Fruit fly (Drosophila melanogaster) whole organism, embryonic: ENCODE data around the gene CG3165.

ENCODE experiments used
- Adf1 ChIP-seq: fragments of 200-800 bp; sonication (Bioruptor generic); IDR thresholded peaks from 2 replicates; pipeline ENCODE4 v1.3.6; 2022; ENCODE audit warnings: missing biosample characterization, missing genetic modification characterization
- Blimp-1 ChIP-seq: fragments of 200-800 bp; sonication (Bioruptor generic); optimal IDR thresholded peaks from 3 replicates; lab custom pipeline; 2018; ENCODE audit warnings: missing biosample characterization, missing genetic modification characterization, mild to moderate bottlenecking, moderate library complexity, missing genetic modification reagents
- CG11504 ChIP-seq: fragments of 200-800 bp; sonication (Bioruptor generic); optimal IDR thresholded peaks from 3 replicates; lab custom pipeline; 2019; ENCODE audit warnings: missing biosample characterization, mild to moderate bottlenecking, missing genetic modification characterization, moderate library complexity
- CG13123 ChIP-seq: fragments of 200-800 bp; sonication (Bioruptor generic); optimal IDR thresholded peaks from 2 replicates; lab custom pipeline; 2016; ENCODE audit warnings: missing biosample characterization, missing genetic modification characterization
- CG13775 ChIP-seq: fragments of 200-800 bp; sonication (Bioruptor generic); optimal IDR thresholded peaks from 3 replicates; lab custom pipeline; 2017; ENCODE audit warnings: missing biosample characterization, mild to moderate bottlenecking, missing genetic modification characterization
- CG15073 ChIP-seq: fragments of 200-800 bp; sonication (Bioruptor generic); optimal IDR thresholded peaks from 2 replicates; lab custom pipeline; 2016; ENCODE audit warnings: missing biosample characterization, missing genetic modification characterization
- CG17361 ChIP-seq: fragments of 200-800 bp; sonication (Bioruptor generic); IDR thresholded peaks from 3 replicates; pipeline ENCODE4 v1.3.6; 2022; ENCODE audit warnings: missing biosample characterization, missing genetic modification characterization
- CG17802 ChIP-seq: fragments of 200-800 bp; sonication (Bioruptor generic); optimal IDR thresholded peaks from 2 replicates; lab custom pipeline; 2018; ENCODE audit warnings: missing biosample characterization, mild to moderate bottlenecking, missing genetic modification characterization, moderate library complexity
- CG17829 ChIP-seq: fragments of 200-800 bp; optimal IDR thresholded peaks from 2 replicates; lab custom pipeline; 2019; ENCODE audit warnings: missing biosample characterization, mild to moderate bottlenecking, missing genetic modification characterization, moderate library complexity
- CG1792 ChIP-seq: fragments of 200-800 bp; sonication (Bioruptor generic); optimal IDR thresholded peaks from 2 replicates; lab custom pipeline; 2016; ENCODE audit warnings: missing biosample characterization, missing genetic modification characterization
- CG31224 ChIP-seq: fragments of 200-800 bp; sonication (Bioruptor generic); IDR thresholded peaks from 2 replicates; pipeline ENCODE4 v1.3.6; 2022; ENCODE audit warnings: missing biosample characterization, missing genetic modification characterization
- CG34376 ChIP-seq: fragments of 200-800 bp; sonication (Bioruptor generic); optimal IDR thresholded peaks from 2 replicates; lab custom pipeline; 2018; ENCODE audit warnings: missing biosample characterization, mild to moderate bottlenecking, missing genetic modification characterization
- CG5245 ChIP-seq: fragments of 200-800 bp; sonication (Bioruptor generic); optimal IDR thresholded peaks from 3 replicates; lab custom pipeline; 2016; ENCODE audit warnings: missing biosample characterization, missing genetic modification characterization
- CG6813 ChIP-seq: fragments of 200-800 bp; sonication (Bioruptor generic); optimal IDR thresholded peaks from 2 replicates; lab custom pipeline; 2017; ENCODE audit warnings: missing biosample characterization, missing genetic modification characterization, mild to moderate bottlenecking, moderate library complexity, missing genetic modification reagents
- CG7357 ChIP-seq: fragments of 200-800 bp; sonication (Bioruptor generic); IDR thresholded peaks from 3 replicates; pipeline ENCODE4 v1.3.6; 2022; ENCODE audit warnings: missing biosample characterization, missing genetic modification characterization
- CG7963 ChIP-seq: fragments of 200-800 bp; sonication (Bioruptor generic); IDR thresholded peaks from 3 replicates; pipeline ENCODE4 v1.3.6; 2022; ENCODE audit warnings: missing biosample characterization, missing genetic modification characterization; ENCODE audit not compliant: partially characterized antibody
- CG9609 ChIP-seq: fragments of 200-800 bp; sonication (Bioruptor generic); optimal IDR thresholded peaks from 3 replicates; lab custom pipeline; 2016; ENCODE audit warnings: missing biosample characterization, missing genetic modification characterization
- Dbx ChIP-seq: fragments of 200-800 bp; sonication (Bioruptor generic); IDR thresholded peaks from 3 replicates; pipeline ENCODE4 v1.3.6; 2022; ENCODE audit warnings: missing biosample characterization, missing genetic modification characterization
- Dip2 ChIP-seq: fragments of 200-800 bp; sonication (Bioruptor generic); IDR thresholded peaks from 2 replicates; pipeline ENCODE4 v1.3.6; 2022; ENCODE audit warnings: missing biosample characterization, missing genetic modification characterization
- Gug ChIP-seq: fragments of 200-800 bp; sonication (Bioruptor generic); IDR thresholded peaks from 4 replicates; pipeline ENCODE4 v1.3.6; 2022; ENCODE audit warnings: missing biosample characterization, missing genetic modification characterization
- Hsf ChIP-seq: fragments of 200-800 bp; sonication (Bioruptor generic); optimal IDR thresholded peaks from 3 replicates; lab custom pipeline; 2016; ENCODE audit warnings: missing biosample characterization, missing genetic modification characterization
- Lim3 ChIP-seq: fragments of 200-800 bp; sonication (Bioruptor generic); IDR thresholded peaks from 2 replicates; pipeline ENCODE4 v1.3.6; 2022; ENCODE audit warnings: missing biosample characterization, missing genetic modification characterization
- Med ChIP-seq: fragments of 200-800 bp; sonication (Bioruptor generic); peaks from one replicate; lab custom pipeline; 2016; ENCODE audit warnings: missing biosample characterization, missing genetic modification characterization, mild to moderate bottlenecking, inconsistent platforms, moderate library complexity
- NC2β ChIP-seq: fragments of 200-800 bp; sonication (Bioruptor generic); optimal IDR thresholded peaks from 2 replicates; lab custom pipeline; 2016; ENCODE audit warnings: missing biosample characterization, missing genetic modification characterization
- Nf-YC ChIP-seq: fragments of 200-800 bp; optimal IDR thresholded peaks from 3 replicates; lab custom pipeline; 2019; ENCODE audit warnings: missing biosample characterization, mild to moderate bottlenecking, missing genetic modification characterization, moderate library complexity
- Opbp ChIP-seq: fragments of 200-800 bp; sonication (Bioruptor generic); IDR thresholded peaks from 3 replicates; pipeline ENCODE4 v1.3.6; 2022; ENCODE audit warnings: missing biosample characterization, missing genetic modification characterization; ENCODE audit not compliant: partially characterized antibody
- Optix ChIP-seq: fragments of 200-800 bp; sonication (Bioruptor generic); IDR thresholded peaks from 3 replicates; pipeline ENCODE4 v1.3.6; 2022; ENCODE audit warnings: missing biosample characterization, missing genetic modification characterization
- PHDP ChIP-seq: fragments of 200-800 bp; sonication (Bioruptor generic); optimal IDR thresholded peaks from 3 replicates; lab custom pipeline; 2018; ENCODE audit warnings: missing biosample characterization, mild to moderate bottlenecking, missing genetic modification characterization, moderate library complexity
- Poxn ChIP-seq: fragments of 200-800 bp; sonication (Bioruptor generic); IDR thresholded peaks from 2 replicates; pipeline ENCODE4 v1.3.6; 2022; ENCODE audit warnings: missing biosample characterization, missing genetic modification characterization
- Taf1 ChIP-seq: fragments of 200-800 bp; sonication (Bioruptor generic); IDR thresholded peaks from 2 replicates; pipeline ENCODE4 v1.3.6; 2022; ENCODE audit warnings: missing biosample characterization, missing genetic modification characterization
- al ChIP-seq: fragments of 200-800 bp; sonication (Bioruptor generic); IDR thresholded peaks from 2 replicates; pipeline ENCODE4 v1.3.6; 2022; ENCODE audit warnings: missing biosample characterization, missing genetic modification characterization
- az2 ChIP-seq: fragments of 200-800 bp; sonication (Bioruptor generic); optimal IDR thresholded peaks from 3 replicates; lab custom pipeline; 2016; ENCODE audit warnings: missing biosample characterization, missing genetic modification characterization
- br ChIP-seq: fragments of >200 bp; optimal IDR thresholded peaks from 2 replicates; lab custom pipeline; 2017
- bsh ChIP-seq, 2 experiments: fragments of 200-800 bp; sonication (Bioruptor generic); optimal IDR thresholded peaks; 2 replicates each; lab custom pipeline; 2017 to 2018; ENCODE audit warnings: mild to moderate bottlenecking in 2 of 2, missing biosample characterization in 2 of 2, missing genetic modification characterization in 2 of 2, moderate library complexity in 1 of 2
- cas ChIP-seq: fragments of 200-800 bp; sonication (Bioruptor generic); IDR thresholded peaks from 2 replicates; pipeline ENCODE4 v1.3.6; 2022; ENCODE audit warnings: missing biosample characterization, missing genetic modification characterization
- chinmo ChIP-seq: fragments of 200-800 bp; sonication (Bioruptor generic); IDR thresholded peaks from 4 replicates; pipeline ENCODE4 v1.3.6; 2022; ENCODE audit warnings: missing biosample characterization, missing genetic modification characterization; ENCODE audit not compliant: partially characterized antibody
- dimm ChIP-seq: fragments of 200-800 bp; sonication (Bioruptor generic); IDR thresholded peaks from 2 replicates; pipeline ENCODE4 v1.3.6; 2022; ENCODE audit warnings: missing biosample characterization, missing genetic modification characterization
- emc ChIP-seq: fragments of 200-800 bp; sonication (Bioruptor generic); optimal IDR thresholded peaks from 2 replicates; lab custom pipeline; 2016; ENCODE audit warnings: missing biosample characterization, missing genetic modification characterization
- ems ChIP-seq: fragments of 200-800 bp; sonication (Bioruptor generic); optimal IDR thresholded peaks from 3 replicates; lab custom pipeline; 2016; ENCODE audit warnings: missing biosample characterization, missing genetic modification characterization
- ewg ChIP-seq: fragments of 200-800 bp; sonication (Bioruptor generic); optimal IDR thresholded peaks from 3 replicates; lab custom pipeline; 2017; ENCODE audit warnings: mild to moderate bottlenecking, missing biosample characterization, missing genetic modification reagents, missing genetic modification characterization
- hb ChIP-seq: fragments of 200-800 bp; sonication (Bioruptor generic); IDR thresholded peaks from 3 replicates; pipeline ENCODE4 v1.3.6; 2022; ENCODE audit warnings: missing biosample characterization, missing genetic modification characterization; ENCODE audit not compliant: partially characterized antibody
- hbn ChIP-seq: fragments of 200-800 bp; sonication (Bioruptor generic); IDR thresholded peaks from 2 replicates; pipeline ENCODE4 v1.3.6; 2022; ENCODE audit warnings: missing biosample characterization, missing genetic modification characterization; ENCODE audit not compliant: partially characterized antibody
- inv ChIP-seq: fragments of 200-800 bp; sonication (Bioruptor generic); IDR thresholded peaks from 2 replicates; pipeline ENCODE4 v1.3.6; 2022; ENCODE audit warnings: missing biosample characterization, missing genetic modification characterization; ENCODE audit not compliant: partially characterized antibody
- lbe ChIP-seq: fragments of 200-800 bp; sonication (Bioruptor generic); optimal IDR thresholded peaks from 2 replicates; lab custom pipeline; 2016; ENCODE audit warnings: missing biosample characterization, mild to moderate bottlenecking, missing genetic modification characterization
- lmd ChIP-seq: fragments of 200-800 bp; sonication (Bioruptor generic); IDR thresholded peaks from 2 replicates; pipeline ENCODE4 v1.3.6; 2022; ENCODE audit warnings: missing biosample characterization, missing genetic modification characterization
- onecut ChIP-seq: fragments of 200-800 bp; sonication (Bioruptor generic); IDR thresholded peaks from 2 replicates; pipeline ENCODE4 v1.3.6; 2022; ENCODE audit warnings: missing biosample characterization, missing genetic modification characterization
- salm ChIP-seq: fragments of 200-800 bp; sonication (Bioruptor generic); optimal IDR thresholded peaks from 2 replicates; lab custom pipeline; 2018; ENCODE audit warnings: missing biosample characterization, mild to moderate bottlenecking, missing genetic modification characterization
- sens ChIP-seq: fragments of 200-800 bp; sonication (Bioruptor generic); peaks from one replicate; lab custom pipeline; 2016; ENCODE audit warnings: missing biosample characterization, missing genetic modification characterization
- seq ChIP-seq: fragments of 200-800 bp; sonication (Bioruptor generic); IDR thresholded peaks from 2 replicates; pipeline ENCODE4 v1.3.6; 2022; ENCODE audit warnings: missing biosample characterization, missing genetic modification characterization
- vvl ChIP-seq: fragments of 200-800 bp; sonication (Bioruptor generic); IDR thresholded peaks from 2 replicates; pipeline ENCODE4 v1.3.6; 2022; ENCODE audit warnings: missing biosample characterization, missing genetic modification characterization
- zfh1 ChIP-seq: fragments of 200-800 bp; sonication (Bioruptor generic); IDR thresholded peaks from 3 replicates; pipeline ENCODE4 v1.3.6; 2022; ENCODE audit warnings: missing biosample characterization, missing genetic modification characterization

Gene CG3165

dm6 chr2L:2957547-2958174 is 19.3 kb upstream of the CG3165 start:
- TF ChIP-seq inv (GFP tag; lab: Robert Waterston, UW) (no peak), Lim3 (GFP tag; lab: Robert Waterston, UW) (no peak), Hsf (GFP tag; lab: Kevin White, UChicago) (peak; percentile 41), CG31224 (no peak), CG7963 (GFP tag; lab: Robert Waterston, UW) (no peak), salm (tag; lab: Kevin White, UChicago) (no peak), sens (GFP tag; lab: Kevin White, UChicago) (peak; percentile 95), CG15073 (GFP tag; lab: Kevin White, UChicago) (no peak), Dip2 (GFP tag; lab: Robert Waterston, UW) (no peak), chinmo (no peak), al (GFP tag; lab: Robert Waterston, UW) (0 out of 2 replicates have a peak, but pooled peaks have one; percentile 7), NC2β (GFP tag; lab: Kevin White, UChicago) (no peak), ewg (GFP tag; lab: Kevin White, UChicago) (peak; percentile 54), br (lab: Kevin White, UChicago) (no peak), hb (no peak), Taf1 (no peak), hbn (GFP tag; lab: Robert Waterston, UW) (no peak), onecut (GFP tag; lab: Robert Waterston, UW) (peak; percentile 48), CG11504 (tag; lab: Kevin White, UChicago) (peak; percentile 78), CG17361 (GFP tag; lab: Robert Waterston, UW) (peak; percentile 79), CG17802 (tag; lab: Kevin White, UChicago) (no peak), CG13123 (GFP tag; lab: Kevin White, UChicago) (no peak), cas (no peak), CG1792 (GFP tag; lab: Kevin White, UChicago) (no peak), vvl (GFP tag; lab: Robert Waterston, UW) (peak; percentile 51; the same call in 1 of the 2 replicates), lmd (GFP tag; lab: Robert Waterston, UW) (peak; percentile 56), lbe (GFP tag; lab: Kevin White, UChicago) (peak; percentile 62), Nf-YC (tag; lab: Kevin White, UChicago) (no peak), dimm (GFP tag; lab: Robert Waterston, UW) (no peak), zfh1 (GFP tag; lab: Robert Waterston, UW) (peak; percentile 29; the same call in 1 of the 3 replicates), CG6813 (GFP tag; lab: Kevin White, UChicago) (no peak), CG13775 (GFP tag; lab: Kevin White, UChicago) (no peak), bsh (GFP tag; optimal IDR thresholded peaks at IDR 0.05; lab: Kevin White, UChicago) (peak; percentile 64 to 76), Adf1 (GFP tag; lab: Robert Waterston, UW) (peak; percentile 47; the same call in 1 of the 2 replicates), Blimp-1 (GFP tag; lab: Kevin White, UChicago) (no peak), az2 (GFP tag; lab: Kevin White, UChicago) (peak; percentile 62), CG9609 (no peak), ems (peak; percentile 60), CG17829 (tag; lab: Kevin White, UChicago) (peak; percentile 56), Med (GFP tag; lab: Kevin White, UChicago) (peak; percentile 78), PHDP (no peak), CG34376 (no peak), seq (GFP tag; lab: Robert Waterston, UW) (no peak; the same call in 1 of the 2 replicates), CG5245 (GFP tag; lab: Kevin White, UChicago) (peak; percentile 13), CG7357 (GFP tag; lab: Robert Waterston, UW) (peak; percentile 28; the same call in 1 of the 3 replicates), Opbp (GFP tag; lab: Robert Waterston, UW) (peak; percentile 15; the same call in 1 of the 3 replicates), Gug (GFP tag; lab: Robert Waterston, UW) (peak; percentile 14; the same call in 2 of the 4 replicates), Poxn (GFP tag; lab: Robert Waterston, UW) (no peak), Dbx (GFP tag; lab: Robert Waterston, UW) (no peak), Optix (0 out of 3 replicates have a peak, but pooled peaks have one; percentile 38), emc (GFP tag; lab: Kevin White, UChicago) (no peak)
